Fruit fly (Drosophila melanogaster): ENCODE results near the gene CG5895.

The CG5895 gene

DNA sequence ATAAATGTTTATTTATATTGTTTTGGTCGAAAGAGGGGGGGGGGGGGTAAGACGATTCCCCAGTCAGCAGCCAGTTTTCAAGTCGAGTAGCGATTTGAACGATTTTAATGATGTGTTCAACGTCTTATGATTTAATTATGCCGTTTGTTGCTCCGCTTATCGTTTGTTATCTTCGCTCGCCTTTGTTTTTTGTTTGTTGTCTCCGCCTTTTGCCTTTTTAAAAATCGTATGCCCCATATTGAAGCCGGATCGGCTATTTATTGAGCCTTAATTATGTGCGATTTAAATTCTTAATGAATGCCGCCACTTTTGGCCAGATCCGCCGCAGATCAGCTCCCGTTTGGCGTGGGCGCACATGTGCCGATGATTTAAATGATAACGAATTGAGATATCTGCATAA lies 20.8 kb upstream of the CG5895 start:
- no peak for TF ChIP-seq CG8478 (optimal IDR thresholded peaks at IDR 0.05)
- TF ChIP-seq CTCF (optimal IDR thresholded peaks at IDR 0.05) = no peak

DNA sequence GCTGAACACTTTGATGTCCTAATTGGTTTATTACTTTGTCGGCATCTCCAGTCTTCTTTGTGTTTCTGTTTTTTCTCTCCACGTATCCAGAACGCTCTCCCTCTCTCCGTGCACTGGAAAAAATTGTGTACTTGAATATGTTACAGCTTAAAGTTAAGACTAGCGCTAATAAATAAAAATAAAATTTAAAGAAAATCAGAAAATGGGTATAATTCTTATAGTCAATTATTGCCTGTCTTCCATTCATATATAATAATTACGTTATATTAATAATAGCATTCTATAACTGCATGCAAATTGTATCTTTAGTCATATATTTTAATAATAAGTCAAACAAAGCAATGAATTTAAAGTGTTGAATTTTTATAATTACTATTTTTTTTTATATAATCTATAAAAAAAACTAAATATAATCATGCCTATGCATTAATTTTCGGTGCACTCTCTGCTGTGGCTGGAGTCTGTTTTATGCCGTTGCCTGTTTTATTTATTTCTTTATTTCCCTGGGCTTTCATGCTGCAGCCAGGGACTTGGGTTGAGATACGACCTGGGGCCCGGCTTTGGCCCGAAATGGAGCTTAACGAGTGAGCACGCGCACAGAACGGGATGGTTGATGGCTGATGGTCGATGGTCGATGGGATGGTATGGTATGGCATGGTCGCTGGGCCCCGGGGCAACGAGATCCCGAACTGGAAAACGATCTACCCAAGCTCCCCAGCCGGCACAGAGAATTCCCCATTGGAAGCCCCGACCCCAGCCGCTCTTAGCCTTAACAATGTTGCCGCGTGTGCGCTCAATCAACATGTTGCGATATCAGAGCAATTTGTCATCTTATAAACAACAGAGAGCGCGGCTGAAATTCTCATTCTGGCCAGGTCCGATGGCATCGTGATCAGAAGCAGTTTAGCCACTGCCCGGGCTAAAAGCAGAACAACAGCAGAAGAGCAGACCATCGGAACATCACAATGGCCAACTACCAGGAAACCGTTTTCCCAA lies 19.2 kb upstream of the CG5895 start:
- TF ChIP-seq CTCF (optimal IDR thresholded peaks at IDR 0.05) (no peak), CG8478 (optimal IDR thresholded peaks at IDR 0.05) (no peak)

dm6 chr3L:16016911-16017310 lies 18.4 kb upstream of the CG5895 start:
- no peak for TF ChIP-seq CTCF (optimal IDR thresholded peaks at IDR 0.05)
- TF ChIP-seq CG8478 (optimal IDR thresholded peaks at IDR 0.05) = no peak

dm6 chr3L:16017528-16018250 lies 17.6 kb upstream of the CG5895 start:
- no peak for TF ChIP-seq CTCF (optimal IDR thresholded peaks at IDR 0.05)

DNA sequence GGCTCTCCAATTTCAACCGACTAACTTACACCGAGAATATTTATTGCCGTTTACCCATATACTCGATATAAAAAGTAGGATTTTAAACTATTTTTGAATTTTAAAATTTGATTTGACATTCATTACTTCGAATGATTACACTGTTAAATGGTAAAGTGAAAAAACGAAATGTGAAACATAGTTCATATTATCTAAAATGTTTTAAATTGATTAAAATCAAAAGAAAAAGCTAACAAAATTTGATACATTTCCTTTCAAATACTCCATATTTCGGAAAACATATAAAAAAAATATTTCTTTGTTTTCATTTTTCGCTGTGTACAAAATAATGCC lies 17.1 kb upstream of the CG5895 start:
- TF ChIP-seq CTCF (optimal IDR thresholded peaks at IDR 0.05) = no peak
- TF ChIP-seq CG8478 (optimal IDR thresholded peaks at IDR 0.05) = no peak

DNA sequence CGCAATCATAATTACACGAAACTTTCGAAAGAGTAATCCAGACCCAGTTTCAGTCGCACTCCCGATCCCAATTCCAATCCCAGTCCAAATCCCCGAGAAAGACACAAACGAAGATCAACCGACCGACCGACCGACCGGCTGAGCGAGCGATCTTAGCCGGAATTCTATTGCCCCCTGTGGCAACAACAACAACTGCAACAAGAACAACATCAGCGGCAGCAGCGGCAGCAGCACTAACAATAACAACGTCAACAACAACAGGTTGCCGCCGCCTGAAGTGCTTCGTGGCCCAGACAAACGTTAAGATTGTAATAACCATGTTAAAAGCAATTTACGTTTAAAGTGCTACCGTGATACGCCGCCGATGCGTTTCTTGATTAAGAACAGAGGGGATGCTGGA lies 16.6 kb upstream of the CG5895 start:
- TF ChIP-seq CG8478 (optimal IDR thresholded peaks at IDR 0.05) (no peak), CTCF (optimal IDR thresholded peaks at IDR 0.05) (no peak)

DNA sequence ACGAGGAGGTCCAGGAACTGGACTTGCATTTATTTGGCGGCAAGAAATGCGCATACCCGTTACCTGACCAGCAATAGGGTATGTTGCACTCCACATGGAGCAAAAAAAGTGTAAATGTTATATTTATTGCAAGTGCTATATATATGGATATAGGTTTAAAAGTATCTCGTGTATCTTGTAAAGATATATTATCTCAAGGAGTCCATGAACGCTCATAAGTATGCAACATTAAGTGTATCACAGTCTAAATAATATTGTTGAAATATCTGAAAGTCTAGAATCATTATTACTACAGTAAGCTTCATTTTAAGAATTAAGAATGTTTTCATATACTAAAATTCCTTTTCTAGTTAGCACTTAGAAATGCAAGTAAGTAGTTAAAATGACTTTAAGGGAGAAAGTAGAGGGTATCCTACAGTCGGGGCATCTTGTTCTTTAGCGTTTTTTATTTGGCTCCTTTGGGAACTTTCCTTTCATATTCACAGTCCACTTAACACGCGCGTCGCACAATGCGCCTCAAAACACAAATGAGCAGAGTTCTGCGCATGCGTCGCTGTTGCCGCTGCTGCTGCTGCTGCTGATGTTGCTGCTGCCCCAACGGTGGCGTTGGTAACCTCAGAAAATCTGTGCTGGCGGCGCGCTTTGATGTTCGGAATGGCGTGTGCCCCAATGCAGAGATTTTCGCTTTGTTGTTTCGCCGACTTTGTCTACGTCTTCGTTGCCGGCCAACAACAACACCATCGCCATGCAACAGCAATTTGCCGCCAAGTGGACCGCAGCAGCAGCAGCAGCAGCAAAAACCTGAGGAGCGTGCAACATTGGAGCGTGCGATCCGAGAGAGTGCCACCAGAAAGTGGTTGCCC lies 15.9 kb upstream of the CG5895 start:
- TF ChIP-seq CTCF (optimal IDR thresholded peaks at IDR 0.05) = no peak
- TF ChIP-seq CG8478 (optimal IDR thresholded peaks at IDR 0.05) = no peak

DNA sequence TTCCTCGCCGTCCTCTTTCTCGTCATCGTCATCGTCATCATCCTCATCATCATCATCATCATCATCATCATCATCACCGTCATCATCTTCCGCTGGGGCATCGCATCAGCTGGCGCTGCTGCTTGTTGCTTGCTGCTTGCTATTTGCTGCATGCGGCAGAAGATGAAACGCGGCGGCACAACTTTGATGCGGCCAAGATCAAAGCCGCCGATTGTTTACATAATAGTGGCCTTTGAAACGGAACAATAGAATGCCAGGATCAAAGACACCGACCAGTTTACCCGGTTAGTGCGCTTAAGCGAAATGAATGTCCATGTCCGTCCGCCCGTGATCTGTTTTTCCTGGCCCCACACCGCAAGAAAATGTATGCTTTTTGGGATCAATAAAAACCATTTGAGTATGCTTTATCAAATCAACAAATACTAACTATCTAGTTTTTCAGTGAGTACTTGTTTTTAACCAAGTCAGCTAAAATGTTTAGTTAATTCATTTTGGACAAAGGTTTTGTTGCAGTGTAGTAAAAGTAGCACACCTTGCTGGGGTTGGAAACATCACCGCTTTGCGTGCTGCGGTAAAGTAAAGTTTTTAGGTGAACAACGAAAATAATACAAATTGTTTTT lies 14.1 kb upstream of the CG5895 start:
- TF ChIP-seq CG8478 (optimal IDR thresholded peaks at IDR 0.05) (no peak), CTCF (optimal IDR thresholded peaks at IDR 0.05) (no peak)

DNA sequence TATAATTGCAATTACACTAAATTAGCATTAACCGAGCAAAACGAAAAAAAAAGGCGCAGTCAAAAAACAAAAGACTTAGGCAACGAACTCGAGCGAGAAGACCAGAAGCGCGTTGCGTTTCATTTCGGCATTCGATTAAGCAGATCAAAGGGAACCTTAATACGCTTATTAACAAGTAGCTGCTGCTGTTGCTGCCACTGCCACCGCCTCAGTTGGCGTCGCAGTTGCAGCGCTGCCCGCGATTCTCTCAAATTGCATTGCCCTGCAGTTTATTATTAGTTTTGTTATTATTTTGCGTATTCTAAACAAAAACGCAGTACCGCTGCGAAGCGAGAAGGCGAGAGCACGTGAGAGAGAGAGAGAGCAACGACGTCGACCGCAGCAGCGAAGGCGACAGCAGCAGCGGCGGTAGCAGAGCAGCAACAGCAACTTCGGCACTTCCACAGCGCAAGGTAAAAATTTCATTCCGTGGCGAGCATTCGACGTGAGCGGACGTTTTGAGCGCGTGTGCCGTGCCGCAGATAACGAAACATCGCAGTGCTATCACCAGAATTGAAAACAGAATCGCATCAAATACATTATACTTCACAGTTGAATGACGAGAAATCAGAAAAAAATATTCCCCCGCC lies 12.2 kb upstream of the CG5895 start, which contains the start of gene Notum:
Gene Notum (plus strand): TSS at position 461 of the 629 bp plus-strand sequence.
- TF ChIP-seq CTCF (optimal IDR thresholded peaks at IDR 0.05) (no peak), CG8478 (optimal IDR thresholded peaks at IDR 0.05) (no peak)

DNA sequence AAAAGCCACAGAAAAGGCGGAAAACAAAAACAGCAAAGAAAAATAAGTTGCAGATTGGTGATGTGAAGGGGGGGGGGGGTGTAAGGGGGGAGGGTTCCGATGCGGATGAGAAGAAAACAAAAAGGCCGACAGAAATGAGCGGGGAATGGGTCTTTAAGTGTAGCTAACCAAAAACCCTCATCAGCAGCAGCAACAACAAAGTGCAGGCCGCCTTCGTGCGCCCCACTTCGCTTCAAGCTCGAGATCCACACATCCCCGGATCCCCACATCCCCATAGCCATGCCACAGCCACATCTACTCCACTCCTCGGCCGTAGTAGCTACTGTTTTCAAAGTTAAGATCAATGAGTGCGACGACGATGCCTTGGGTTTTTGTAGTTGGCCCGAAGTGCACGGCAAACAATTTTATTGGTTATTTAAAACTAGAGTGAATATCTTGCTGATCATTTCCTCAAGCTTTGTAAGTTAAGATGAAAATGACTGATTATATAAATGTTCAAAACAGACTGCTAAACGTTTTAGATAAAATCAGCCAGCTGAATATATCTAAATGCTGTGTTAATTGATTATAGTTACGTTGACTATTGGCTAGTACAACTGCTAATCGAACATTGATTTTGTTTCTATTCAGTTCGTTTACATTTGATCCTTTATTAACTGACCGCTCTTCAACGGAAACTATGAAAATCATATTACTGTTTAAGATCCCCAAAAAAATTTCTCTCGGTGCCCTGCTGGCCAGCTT lies 10.8 kb upstream of the CG5895 start:
- TF ChIP-seq CG8478 (optimal IDR thresholded peaks at IDR 0.05) (no peak), CTCF (optimal IDR thresholded peaks at IDR 0.05) (no peak)

- no peak for TF ChIP-seq CTCF (optimal IDR thresholded peaks at IDR 0.05)
- no peak for TF ChIP-seq CG8478 (optimal IDR thresholded peaks at IDR 0.05)
These were observed 10.1 kb upstream of the CG5895 start for dm6 chr3L:16025020-16025680.

- no peak for TF ChIP-seq CG8478 (optimal IDR thresholded peaks at IDR 0.05)
- no peak for TF ChIP-seq CTCF (optimal IDR thresholded peaks at IDR 0.05)
These were observed 9.1 kb upstream of the CG5895 start for dm6 chr3L:16026065-16026789.

Measured in S2 (cell line).